Fruit fly (Drosophila melanogaster) whole organism, embryonic: ENCODE results near the gene Pp1-87B.

Experiments used
- CG4820 ChIP-seq: fragments of 200-800 bp; sonication (Bioruptor generic); optimal IDR thresholded peaks from 3 replicates; lab custom pipeline; 2016; ENCODE audit warnings: missing biosample characterization, missing genetic modification characterization
- CG9609 ChIP-seq: fragments of 200-800 bp; sonication (Bioruptor generic); optimal IDR thresholded peaks from 3 replicates; lab custom pipeline; 2016; ENCODE audit warnings: missing biosample characterization, missing genetic modification characterization
- Jarid2 ChIP-seq: fragments of 200-800 bp; sonication (Bioruptor generic); optimal IDR thresholded peaks from 3 replicates; lab custom pipeline; 2017; ENCODE audit warnings: mild to moderate bottlenecking, missing biosample characterization, missing genetic modification reagents, missing genetic modification characterization
- tin ChIP-seq: fragments of 200-800 bp; sonication (Bioruptor generic); optimal IDR thresholded peaks from 3 replicates; lab custom pipeline; 2016; ENCODE audit warnings: missing biosample characterization, missing genetic modification characterization

- TF ChIP-seq CG9609 (GFP tag; lab: Kevin White, UChicago) (no peak), tin (GFP tag; lab: Kevin White, UChicago) (no peak), Jarid2 (no peak), CG4820 (GFP tag; lab: Kevin White, UChicago) (no peak)
Measured at dm6 chr3R:12379708-12380107, 46.0 kb downstream of the Pp1-87B start, which contains the start of gene GstD8.
